Fruit fly (Drosophila melanogaster): ENCODE results near the gene CG5114.
A peak's percentile ranks its signal among the peaks of the same experiment; 100 is the strongest.

Gene CG5114

DNA sequence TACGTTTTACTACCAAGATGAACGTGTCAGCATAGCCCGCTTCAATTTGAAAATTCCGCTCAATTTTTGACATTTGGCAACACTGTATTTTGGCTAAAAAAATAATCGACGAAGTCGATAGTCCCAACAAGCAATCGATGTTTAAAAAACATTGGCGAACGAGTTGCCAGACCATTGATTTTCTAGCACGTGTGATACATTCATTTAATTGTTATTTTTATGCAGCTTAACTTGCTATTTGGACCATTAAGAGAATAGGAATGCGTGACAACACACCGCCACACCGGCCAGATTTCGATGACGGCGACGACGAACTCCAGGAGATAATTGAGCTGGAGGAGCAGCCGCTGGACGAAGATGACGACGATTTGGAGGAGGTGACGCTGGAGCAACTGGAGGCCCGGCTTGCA, at the start of gene CG5114:
Gene CG5114 (plus strand): TSS at position 161 of the 410 bp plus-strand sequence.
- TF ChIP-seq CG13204 (GFP tag; optimal IDR thresholded peaks at IDR 0.05): no peak
- no peak for TF ChIP-seq CG8159 (tag; optimal IDR thresholded peaks at IDR 0.05)
- peak; percentile 6 for TF ChIP-seq EcR (GFP tag; optimal IDR thresholded peaks at IDR 0.05)
- TF ChIP-seq CG4496 (GFP tag; IDR thresholded peaks at IDR 0.05): peak; percentile 60; the same call in 1 of the 3 replicates
- TF ChIP-seq Ets98B (GFP tag; IDR thresholded peaks at IDR 0.05): peak; percentile 23; the same call in 1 of the 2 replicates

DNA sequence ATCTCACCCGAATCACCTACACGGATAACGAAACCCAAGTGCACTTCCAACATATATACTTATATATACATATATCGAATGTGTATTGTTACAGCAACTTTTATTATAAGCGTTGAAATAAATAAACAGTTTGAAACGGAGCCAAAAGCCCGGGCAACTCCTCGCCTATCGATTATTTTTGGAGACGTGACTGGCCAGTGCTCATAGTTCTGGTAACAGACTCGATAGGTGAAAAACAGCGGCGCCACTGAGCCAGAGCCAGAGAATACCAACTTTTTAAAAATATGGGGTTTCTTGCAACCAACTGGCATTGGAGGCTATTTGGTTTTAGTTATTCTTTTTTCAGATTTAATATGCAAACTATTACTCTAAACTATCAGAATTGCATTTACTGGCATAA, 39.9 kb upstream of the CG5114 start:
- TF ChIP-seq CG4496 (GFP tag; IDR thresholded peaks at IDR 0.05): no peak
- TF ChIP-seq Snoo (tag; optimal IDR thresholded peaks at IDR 0.05): no peak
- no peak for TF ChIP-seq CG34367 (tag; optimal IDR thresholded peaks at IDR 0.05)
- no peak for TF ChIP-seq CG8301 (tag; optimal IDR thresholded peaks at IDR 0.05)
- no peak for TF ChIP-seq CG8159 (tag; optimal IDR thresholded peaks at IDR 0.05)
- no peak for TF ChIP-seq CG32121 (GFP tag; IDR thresholded peaks at IDR 0.05)
- TF ChIP-seq Ets98B (GFP tag; IDR thresholded peaks at IDR 0.05): no peak
- TF ChIP-seq CG13204 (GFP tag; optimal IDR thresholded peaks at IDR 0.05): no peak
- no peak for TF ChIP-seq CG12605 (GFP tag; IDR thresholded peaks at IDR 0.05)
- TF ChIP-seq Pif1A (GFP tag; optimal IDR thresholded peaks at IDR 0.05): no peak
- TF ChIP-seq fd96Ca (GFP tag; IDR thresholded peaks at IDR 0.05): no peak
- no peak for TF ChIP-seq rn (GFP tag; IDR thresholded peaks at IDR 0.05)
- no peak for TF ChIP-seq CG10348 (GFP tag; IDR thresholded peaks at IDR 0.05)

DNA sequence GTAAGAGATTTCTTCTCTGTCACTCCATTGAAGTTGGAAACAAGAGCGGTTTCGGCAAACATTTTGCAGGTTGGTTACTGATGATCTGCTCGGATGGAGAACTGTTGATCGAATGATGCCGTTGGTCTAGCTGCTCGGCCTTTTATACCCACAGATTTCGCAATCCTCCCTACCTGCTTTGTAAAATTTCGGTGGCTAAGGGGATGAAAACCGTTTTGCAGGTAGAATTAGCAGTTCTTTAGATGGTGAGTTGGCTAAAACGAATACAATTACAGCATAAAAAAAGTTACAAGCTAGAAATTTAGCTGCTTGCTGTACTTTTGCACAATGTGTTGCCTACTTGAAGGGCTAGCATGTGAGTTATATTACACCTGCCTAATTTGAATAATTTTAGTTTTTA, 38.4 kb upstream of the CG5114 start, which contains the start of gene CG13465:
Gene CG13465 (minus strand): TSS at position 101 of the 400 bp plus-strand sequence.
- TF ChIP-seq CG15710 (tag; optimal IDR thresholded peaks at IDR 0.05): no peak
- no peak for TF ChIP-seq rn (GFP tag; IDR thresholded peaks at IDR 0.05)
- no peak for TF ChIP-seq gl (tag; optimal IDR thresholded peaks at IDR 0.05)
- TF ChIP-seq CG8301 (tag; optimal IDR thresholded peaks at IDR 0.05): no peak
- TF ChIP-seq CG8159 (tag; optimal IDR thresholded peaks at IDR 0.05): no peak
- no peak for TF ChIP-seq Pif1B (GFP tag; optimal IDR thresholded peaks at IDR 0.05)
- TF ChIP-seq Pif1A (GFP tag; optimal IDR thresholded peaks at IDR 0.05): no peak
- no peak for TF ChIP-seq CG13204 (GFP tag; optimal IDR thresholded peaks at IDR 0.05)
- no peak for TF ChIP-seq Ets98B (GFP tag; IDR thresholded peaks at IDR 0.05)
- no peak for TF ChIP-seq CG34367 (tag; optimal IDR thresholded peaks at IDR 0.05)

DNA sequence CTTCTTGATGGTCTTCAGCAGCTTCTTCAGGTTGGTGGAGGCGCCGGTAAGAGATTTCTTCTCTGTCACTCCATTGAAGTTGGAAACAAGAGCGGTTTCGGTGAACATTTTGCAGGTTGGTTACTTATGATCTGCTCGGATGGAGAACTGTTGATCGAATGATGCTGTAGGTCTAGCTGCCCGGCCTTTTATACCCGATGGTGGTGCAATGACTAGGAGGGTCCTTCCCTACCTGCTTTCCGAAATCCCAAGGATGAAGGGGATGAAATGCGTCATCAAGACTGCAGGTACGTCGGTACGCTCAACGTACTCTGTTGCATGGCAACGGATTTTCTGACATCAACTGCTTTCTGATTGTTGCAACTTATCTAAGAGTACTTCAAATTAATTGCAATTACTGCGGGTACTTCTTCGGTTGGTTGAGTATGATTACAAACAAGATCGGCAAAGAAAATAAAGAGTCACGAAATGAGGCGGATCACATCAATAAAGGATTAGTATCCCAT, 36.6 kb upstream of the CG5114 start, which contains the start of gene BobA:
Gene BobA (minus strand): TSS at position 165 of the 506 bp plus-strand sequence.
- TF ChIP-seq Snoo (tag; optimal IDR thresholded peaks at IDR 0.05) (no peak), CG12605 (GFP tag; IDR thresholded peaks at IDR 0.05) (no peak), fd96Ca (GFP tag; IDR thresholded peaks at IDR 0.05) (no peak), CG9948 (tag; optimal IDR thresholded peaks at IDR 0.05) (no peak), Pif1A (GFP tag; optimal IDR thresholded peaks at IDR 0.05) (no peak), rn (GFP tag; IDR thresholded peaks at IDR 0.05) (no peak), CG34367 (tag; optimal IDR thresholded peaks at IDR 0.05) (no peak), CG15710 (tag; optimal IDR thresholded peaks at IDR 0.05) (no peak), Ets98B (GFP tag; IDR thresholded peaks at IDR 0.05) (no peak), CG8301 (tag; optimal IDR thresholded peaks at IDR 0.05) (no peak), CG4496 (GFP tag; IDR thresholded peaks at IDR 0.05) (no peak), CG13204 (GFP tag; optimal IDR thresholded peaks at IDR 0.05) (no peak), CG14655 (GFP tag; optimal IDR thresholded peaks at IDR 0.05) (no peak), CG10348 (GFP tag; IDR thresholded peaks at IDR 0.05) (no peak), gl (tag; optimal IDR thresholded peaks at IDR 0.05) (no peak), CG32121 (GFP tag; IDR thresholded peaks at IDR 0.05) (no peak), CG8159 (tag; optimal IDR thresholded peaks at IDR 0.05) (no peak), D1 (tag; optimal IDR thresholded peaks at IDR 0.05) (no peak)

DNA sequence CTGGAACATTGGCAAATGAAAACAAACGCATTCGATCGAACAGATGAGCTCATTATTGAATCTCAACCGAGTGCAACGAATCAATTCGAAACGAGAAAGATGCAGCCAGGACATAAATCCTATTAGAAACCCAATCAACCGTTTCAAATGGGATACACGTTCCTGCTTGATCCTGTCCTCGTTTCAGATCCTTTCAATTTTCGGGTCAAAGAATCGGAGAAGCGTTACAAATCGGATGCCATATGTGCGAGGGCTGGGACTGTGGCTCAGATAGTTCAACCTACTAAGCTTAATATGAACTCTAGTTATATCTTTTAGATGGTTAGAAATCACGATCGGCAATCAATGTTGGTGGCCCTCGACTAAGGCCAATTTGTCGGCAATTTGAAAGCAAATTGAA, 32.7 kb upstream of the CG5114 start:
- TF ChIP-seq CG8301 (tag; optimal IDR thresholded peaks at IDR 0.05) (no peak), D1 (tag; optimal IDR thresholded peaks at IDR 0.05) (no peak), fd96Ca (GFP tag; IDR thresholded peaks at IDR 0.05) (no peak), CG15710 (tag; optimal IDR thresholded peaks at IDR 0.05) (no peak), CG34367 (tag; optimal IDR thresholded peaks at IDR 0.05) (no peak), Pif1B (GFP tag; optimal IDR thresholded peaks at IDR 0.05) (no peak), CG32121 (GFP tag; IDR thresholded peaks at IDR 0.05) (no peak), CG10348 (GFP tag; IDR thresholded peaks at IDR 0.05) (no peak), CG9948 (tag; optimal IDR thresholded peaks at IDR 0.05) (no peak), rn (GFP tag; IDR thresholded peaks at IDR 0.05) (no peak), gl (tag; optimal IDR thresholded peaks at IDR 0.05) (no peak)

DNA sequence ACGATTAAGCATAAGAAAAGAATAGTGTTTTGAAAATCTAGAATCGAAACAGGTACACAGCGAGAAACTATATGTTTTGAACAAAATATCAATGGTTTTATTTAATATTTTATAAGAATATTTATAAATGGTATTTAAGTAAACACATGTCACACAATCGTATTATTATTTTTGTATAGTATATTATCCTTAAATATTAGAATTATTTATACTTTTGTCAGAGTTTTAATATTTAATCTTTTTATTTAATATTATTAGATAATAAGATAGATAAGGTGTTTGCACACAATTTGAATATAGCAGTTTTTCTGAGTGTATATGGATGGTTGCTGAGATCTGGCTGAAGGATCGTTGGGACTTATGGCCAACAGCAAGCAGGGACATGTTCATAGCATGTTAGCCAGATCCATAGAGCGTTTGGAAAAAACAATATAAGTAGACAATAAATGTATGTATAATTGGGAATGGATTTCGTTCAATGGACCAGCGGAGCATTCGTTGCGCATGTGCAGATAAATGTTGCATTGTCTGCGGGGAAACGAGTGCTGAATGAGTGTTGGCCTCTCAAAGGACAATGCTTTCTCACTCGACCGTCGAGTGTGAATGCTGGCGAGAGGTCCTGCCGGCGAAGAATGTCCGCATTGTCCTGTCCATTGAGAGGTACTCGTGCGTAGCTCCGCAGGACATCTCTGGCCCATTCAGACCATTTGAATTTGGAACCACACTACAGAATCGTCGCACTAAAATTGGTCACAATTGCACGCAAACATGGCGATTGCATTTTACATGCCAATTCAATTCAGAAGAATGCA, 29.6 kb upstream of the CG5114 start:
- no peak for TF ChIP-seq Snoo (tag; optimal IDR thresholded peaks at IDR 0.05)
- no peak for TF ChIP-seq CG4496 (GFP tag; IDR thresholded peaks at IDR 0.05)
- TF ChIP-seq CG9948 (tag; optimal IDR thresholded peaks at IDR 0.05): no peak
- no peak for TF ChIP-seq CG12605 (GFP tag; IDR thresholded peaks at IDR 0.05)
- no peak for TF ChIP-seq rn (GFP tag; IDR thresholded peaks at IDR 0.05)
